Worm (Caenorhabditis elegans) whole organism, L4 larva: ENCODE data around the gene cyp-25A2.

ENCODE experiments used
- D1046.2 ChIP-seq: fragments of 200-800 bp; sonication (Bioruptor generic); IDR thresholded peaks from 2 replicates; pipeline ENCODE4 v1.3.6; 2022; ENCODE audit warnings: missing genetic modification characterization, missing compliant biosample characterization
- F10B5.3 ChIP-seq: sonication (generic microtip); optimal IDR thresholded peaks from 2 replicates; lab custom pipeline; 2016; ENCODE audit warnings: mild to moderate bottlenecking, missing genetic modification characterization, missing compliant biosample characterization
- F26F4.8 ChIP-seq: fragments of 200-800 bp; sonication (Bioruptor generic); conservative IDR thresholded peaks from 2 replicates; pipeline ENCODE4 v1.3.6; 2022; ENCODE audit warnings: missing genetic modification characterization, missing compliant biosample characterization
- F49E8.2 ChIP-seq: sonication (generic microtip); optimal IDR thresholded peaks from 2 replicates; lab custom pipeline; 2016; ENCODE audit warnings: missing compliant biosample characterization, mild to moderate bottlenecking, missing genetic modification characterization, borderline replicate concordance
- T20F7.1 ChIP-seq: fragments of 200-800 bp; sonication (Bioruptor generic); optimal IDR thresholded peaks from 2 replicates; lab custom pipeline; 2018; ENCODE audit warnings: mild to moderate bottlenecking, missing genetic modification characterization, missing compliant biosample characterization
- Y105C5A.15 ChIP-seq: fragments of 200-800 bp; sonication (Bioruptor generic); IDR thresholded peaks from 2 replicates; pipeline ENCODE4 v1.3.6; 2022; ENCODE audit warnings: missing genetic modification characterization, missing compliant biosample characterization
- Y48G9A.11 ChIP-seq: fragments of 200-800 bp; sonication (Bioruptor generic); IDR thresholded peaks from 2 replicates; pipeline ENCODE4 v1.3.6; 2022; ENCODE audit warnings: missing genetic modification reagents, missing genetic modification characterization, missing compliant biosample characterization
- ZK337.2 ChIP-seq: fragments of 200-800 bp; sonication (Bioruptor generic); IDR thresholded peaks from 2 replicates; pipeline ENCODE4 v1.3.6; 2022; ENCODE audit warnings: missing genetic modification reagents, missing genetic modification characterization, missing compliant biosample characterization
- aha-1 ChIP-seq: fragments of 150-350 bp; peaks from one replicate; lab custom pipeline; 2014; ENCODE audit warnings: missing biosample characterization, missing genetic modification characterization
- ceh-20 ChIP-seq: fragments of 200-800 bp; sonication (Bioruptor generic); IDR thresholded peaks from 2 replicates; pipeline ENCODE4 v1.3.6; 2022; ENCODE audit warnings: missing genetic modification reagents, missing genetic modification characterization, missing compliant biosample characterization
- ceh-28 ChIP-seq: fragments of 150-350 bp; optimal IDR thresholded peaks from 2 replicates; lab custom pipeline; 2014; ENCODE audit warnings: missing biosample characterization, missing genetic modification reagents, missing genetic modification characterization
- ceh-44 ChIP-seq: fragments of 200-800 bp; sonication (Bioruptor generic); IDR thresholded peaks from 2 replicates; pipeline ENCODE4 v1.3.6; 2022; ENCODE audit warnings: missing genetic modification reagents, missing genetic modification characterization, missing compliant biosample characterization
- ceh-62 ChIP-seq: sonication (generic microtip); optimal IDR thresholded peaks from 2 replicates; lab custom pipeline; 2017; ENCODE audit warnings: missing biosample characterization, missing genetic modification characterization
- ceh-82 ChIP-seq: sonication (generic microtip); optimal IDR thresholded peaks from 2 replicates; lab custom pipeline; 2017; ENCODE audit warnings: missing biosample characterization, missing genetic modification characterization
- ctbp-1 ChIP-seq: fragments of 200-800 bp; sonication (Bioruptor generic); IDR thresholded peaks from 2 replicates; pipeline ENCODE4 v1.3.6; 2022; ENCODE audit warnings: missing genetic modification reagents, missing genetic modification characterization, missing compliant biosample characterization
- daf-16 ChIP-seq, 3 experiments: sonication (generic microtip); optimal IDR thresholded peaks; 2 replicates each; lab custom pipeline; 2016 to 2017; ENCODE audit warnings: missing genetic modification characterization in 3 of 3, missing genetic modification reagents in 3 of 3, mild to moderate bottlenecking in 2 of 3, missing compliant biosample characterization in 2 of 3, missing biosample characterization in 1 of 3, moderate library complexity in 1 of 3
- dmd-6 ChIP-seq: fragments of 200-800 bp; sonication (Bioruptor generic); IDR thresholded peaks from 2 replicates; pipeline ENCODE4 v1.3.6; 2022; ENCODE audit warnings: missing genetic modification reagents, missing genetic modification characterization, missing compliant biosample characterization
- dmd-8 ChIP-seq: fragments of 200-800 bp; sonication (Bioruptor generic); IDR thresholded peaks from 2 replicates; pipeline ENCODE4 v1.3.6; 2022; ENCODE audit warnings: missing genetic modification characterization, missing compliant biosample characterization
- dmd-9 ChIP-seq: fragments of 200-800 bp; sonication (Bioruptor generic); IDR thresholded peaks from 2 replicates; pipeline ENCODE4 v1.3.6; 2022; ENCODE audit warnings: missing genetic modification reagents, missing genetic modification characterization, missing compliant biosample characterization
- duxl-1 ChIP-seq: sonication (generic microtip); optimal IDR thresholded peaks from 2 replicates; lab custom pipeline; 2016; ENCODE audit warnings: mild to moderate bottlenecking, missing genetic modification characterization, moderate library complexity, missing compliant biosample characterization; ENCODE audit not compliant: poor library complexity
- dve-1 ChIP-seq: sonication (generic microtip); optimal IDR thresholded peaks from 2 replicates; lab custom pipeline; 2017; ENCODE audit warnings: antibody characterized with exemption, mild to moderate bottlenecking, missing genetic modification characterization, missing compliant biosample characterization; ENCODE audit not compliant: insufficient read depth
- fkh-10 ChIP-seq: fragments of 150-350 bp; optimal IDR thresholded peaks from 2 replicates; lab custom pipeline; 2014; ENCODE audit warnings: missing biosample characterization, missing genetic modification reagents, missing genetic modification characterization
- gei-8 ChIP-seq: fragments of 200-800 bp; sonication (Bioruptor generic); optimal IDR thresholded peaks from 2 replicates; lab custom pipeline; 2018; ENCODE audit warnings: mild to moderate bottlenecking, missing genetic modification characterization, missing compliant biosample characterization
- hif-1 ChIP-seq, 2 experiments: sonication (generic microtip); optimal IDR thresholded peaks; 2 replicates each; lab custom pipeline; 2016 to 2017; ENCODE audit warnings: missing compliant biosample characterization in 2 of 2, missing genetic modification characterization in 2 of 2, missing genetic modification reagents in 2 of 2, missing genotype in 2 of 2, mild to moderate bottlenecking in 1 of 2
- hlh-11 ChIP-seq: fragments of 200-800 bp; sonication (Bioruptor generic); optimal IDR thresholded peaks from 2 replicates; lab custom pipeline; 2018; ENCODE audit warnings: mild to moderate bottlenecking, missing genetic modification characterization, missing compliant biosample characterization
- hlh-30 ChIP-seq: sonication (generic microtip); optimal IDR thresholded peaks from 2 replicates; lab custom pipeline; 2017; ENCODE audit warnings: antibody characterized with exemption, mild to moderate bottlenecking, missing genetic modification characterization, missing compliant biosample characterization; ENCODE audit not compliant: insufficient read depth
- hmg-1.1 ChIP-seq: fragments of 200-800 bp; sonication (Bioruptor generic); IDR thresholded peaks from 2 replicates; pipeline ENCODE4 v1.3.6; 2022; ENCODE audit warnings: missing genetic modification reagents, missing genetic modification characterization, missing compliant biosample characterization
- lin-1 ChIP-seq: fragments of 200-800 bp; sonication (Bioruptor generic); IDR thresholded peaks from 2 replicates; pipeline ENCODE4 v1.3.6; 2022; ENCODE audit warnings: missing genetic modification reagents, missing genetic modification characterization, missing compliant biosample characterization
- lin-15B ChIP-seq: fragments of 150-350 bp; sonication (generic microtip); optimal IDR thresholded peaks from 3 replicates; lab custom pipeline; 2014; ENCODE audit warnings: missing biosample characterization, missing genetic modification characterization
- lin-39 ChIP-seq: fragments of 150-350 bp; optimal IDR thresholded peaks from 2 replicates; lab custom pipeline; 2014; ENCODE audit warnings: missing biosample characterization, missing genetic modification reagents, missing genetic modification characterization
- lsy-2 ChIP-seq, 2 experiments: fragments of 150-350 bp in 1 of 2; sonication (generic microtip) in 1 of 2; optimal IDR thresholded peaks; 2 replicates each; lab custom pipeline; 2014 to 2017; ENCODE audit warnings: missing biosample characterization in 2 of 2, missing genetic modification characterization in 2 of 2
- mdl-1 ChIP-seq, 2 experiments: fragments of 150-350 bp in 1 of 2; sonication (generic microtip) in 1 of 2; optimal IDR thresholded peaks; 2 replicates each; lab custom pipeline; 2014 to 2017; ENCODE audit warnings: missing biosample characterization in 2 of 2, missing genetic modification characterization in 2 of 2
- mes-2 ChIP-seq: sonication (generic microtip); optimal IDR thresholded peaks from 2 replicates; lab custom pipeline; 2016; ENCODE audit warnings: missing genotype, mild to moderate bottlenecking, missing genetic modification characterization, missing compliant biosample characterization; ENCODE audit not compliant: poor library complexity, severe bottlenecking
- mxl-2 ChIP-seq: fragments of 200-800 bp; sonication (Bioruptor generic); conservative IDR thresholded peaks from 2 replicates; pipeline ENCODE4 v1.3.6; 2022; ENCODE audit warnings: missing genetic modification reagents, missing genetic modification characterization, missing compliant biosample characterization
- nhr-10 ChIP-seq: fragments of 150-350 bp; optimal IDR thresholded peaks from 2 replicates; lab custom pipeline; 2014; ENCODE audit warnings: missing biosample characterization, missing genetic modification characterization
- nhr-237 ChIP-seq: sonication (generic microtip); optimal IDR thresholded peaks from 2 replicates; lab custom pipeline; 2017; ENCODE audit warnings: missing biosample characterization, missing genetic modification characterization
- nhr-28 ChIP-seq: fragments of 150-350 bp; optimal IDR thresholded peaks from 2 replicates; lab custom pipeline; 2014; ENCODE audit warnings: missing biosample characterization, missing genetic modification characterization
- nhr-41 ChIP-seq: fragments of 200-800 bp; sonication (Bioruptor generic); IDR thresholded peaks from 2 replicates; pipeline ENCODE4 v1.3.6; 2022; ENCODE audit warnings: missing genetic modification reagents, missing genetic modification characterization, missing compliant biosample characterization
- nhr-42 ChIP-seq: fragments of 200-800 bp; sonication (Bioruptor generic); IDR thresholded peaks from 2 replicates; pipeline ENCODE4 v1.3.6; 2022; ENCODE audit warnings: missing genetic modification characterization, missing compliant biosample characterization
- nhr-76 ChIP-seq: fragments of 150-350 bp; optimal IDR thresholded peaks from 2 replicates; lab custom pipeline; 2014; ENCODE audit warnings: missing biosample characterization, missing genetic modification characterization
- saeg-2 ChIP-seq: fragments of 200-800 bp; sonication (Bioruptor generic); IDR thresholded peaks from 2 replicates; pipeline ENCODE4 v1.3.6; 2022; ENCODE audit warnings: missing genetic modification reagents, missing genetic modification characterization, missing compliant biosample characterization
- sdz-12 ChIP-seq: fragments of 200-800 bp; sonication (Bioruptor generic); optimal IDR thresholded peaks from 2 replicates; lab custom pipeline; 2018; ENCODE audit warnings: mild to moderate bottlenecking, missing genetic modification characterization, missing compliant biosample characterization
- snpc-1.2 ChIP-seq: fragments of 200-800 bp; sonication (Bioruptor generic); IDR thresholded peaks from 2 replicates; pipeline ENCODE4 v1.3.6; 2022; ENCODE audit warnings: missing genetic modification reagents, missing genetic modification characterization, missing compliant biosample characterization
- spr-1 ChIP-seq: sonication (generic microtip); optimal IDR thresholded peaks from 2 replicates; lab custom pipeline; 2016; ENCODE audit warnings: mild to moderate bottlenecking, missing genetic modification characterization, missing compliant biosample characterization
- tra-1 ChIP-seq: fragments of 200-800 bp; sonication (Bioruptor generic); IDR thresholded peaks from 2 replicates; pipeline ENCODE4 v1.3.6; 2022; ENCODE audit warnings: missing genetic modification reagents, missing genetic modification characterization, missing compliant biosample characterization
- vab-7 ChIP-seq: fragments of 200-800 bp; sonication (Bioruptor generic); IDR thresholded peaks from 2 replicates; pipeline ENCODE4 v1.3.6; 2022; ENCODE audit warnings: missing genetic modification reagents, missing genetic modification characterization, missing compliant biosample characterization
- zfp-3 ChIP-seq: fragments of 200-800 bp; sonication (Bioruptor generic); conservative IDR thresholded peaks from 2 replicates; pipeline ENCODE4 v1.3.6; 2022; ENCODE audit warnings: missing genetic modification reagents, missing genetic modification characterization, missing compliant biosample characterization
- zip-2 ChIP-seq: fragments of 150-350 bp; optimal IDR thresholded peaks from 2 replicates; lab custom pipeline; 2014; ENCODE audit warnings: missing biosample characterization, missing genetic modification characterization

cyp-25A2 gene

DNA sequence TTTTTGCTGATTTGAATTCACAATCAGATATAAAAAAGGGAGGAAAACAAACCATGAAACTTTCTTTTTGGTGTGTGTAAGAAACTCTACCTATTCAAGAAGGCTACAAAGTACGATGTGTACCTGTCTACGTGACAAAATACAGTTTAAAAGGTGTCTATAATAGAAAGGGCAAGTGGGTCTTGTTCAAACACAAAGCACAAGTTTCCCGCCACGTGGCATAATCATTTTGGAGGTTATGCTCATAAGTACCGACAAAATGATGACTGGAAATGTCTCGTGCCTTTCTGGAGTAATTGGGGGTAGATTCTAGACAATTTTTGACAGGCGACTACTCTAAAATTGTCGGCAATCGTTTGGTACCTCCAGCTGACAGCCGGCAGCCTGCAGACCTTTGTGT lies 39.9 kb downstream of the cyp-25A2 start:
- TF ChIP-seq dve-1 (tag; lab: Kevin White, UChicago) (peak; percentile 47), vab-7 (GFP tag; lab: Robert Waterston, UW) (no peak), saeg-2 (GFP tag; lab: Robert Waterston, UW) (no peak), dmd-6 (peak; percentile 74), nhr-28 (tag; lab: Kevin White, UChicago) (peak; percentile 67), hmg-1.1 (GFP tag; lab: Robert Waterston, UW) (no peak), hif-1 (tag; optimal IDR thresholded peaks at IDR 0.05; lab: Kevin White, UChicago) (peak in 1 of 2 experiments; percentile 93), ceh-62 (no peak), zfp-3 (GFP tag; lab: Robert Waterston, UW) (0 out of 2 replicates have a peak, but pooled peaks have one; percentile 14), nhr-10 (tag; lab: Kevin White, UChicago) (no peak), hlh-30 (tag; lab: Kevin White, UChicago) (peak; percentile 30), T20F7.1 (GFP tag; lab: Kevin White, UChicago) (no peak), ceh-28 (tag; lab: Kevin White, UChicago) (no peak), nhr-42 (GFP tag; lab: Robert Waterston, UW) (no peak), hlh-11 (tag; lab: Kevin White, UChicago) (peak; percentile 35), duxl-1 (tag; lab: Kevin White, UChicago) (no peak), daf-16 (GFP tag; optimal IDR thresholded peaks at IDR 0.05; lab: Kevin White, UChicago) (no peak), daf-16 (tag; optimal IDR thresholded peaks at IDR 0.05; lab: Kevin White, UChicago) (peak; percentile 17)

DNA sequence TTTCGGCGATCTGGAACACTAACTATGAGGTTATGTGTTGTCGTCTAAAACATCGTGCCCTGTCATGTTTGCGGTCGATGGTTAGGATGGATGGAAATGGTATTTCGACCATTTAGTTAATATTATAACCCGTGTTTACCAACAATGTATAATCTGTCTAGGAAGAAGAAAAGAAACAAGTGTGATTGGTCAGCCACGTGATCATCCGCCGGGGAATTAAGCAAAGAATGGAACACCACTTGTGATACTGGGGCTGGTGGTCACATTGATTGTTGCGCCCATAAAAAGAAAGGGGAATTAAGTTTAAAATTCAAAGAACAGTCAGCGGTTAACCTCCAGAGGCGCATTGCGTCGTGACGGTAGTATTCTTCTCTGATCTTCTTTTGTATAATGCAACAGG lies 40.6 kb downstream of the cyp-25A2 start:
- no peak for TF ChIP-seq zfp-3 (GFP tag; lab: Robert Waterston, UW)
- no peak for TF ChIP-seq F49E8.2
- no peak for TF ChIP-seq Y105C5A.15 (GFP tag; lab: Robert Waterston, UW)
- TF ChIP-seq nhr-237 (tag; lab: Kevin White, UChicago) = no peak
- TF ChIP-seq hlh-30 (tag; lab: Kevin White, UChicago) = peak; percentile 92
- no peak for TF ChIP-seq lin-15B
- no peak for TF ChIP-seq dmd-8 (GFP tag; lab: Robert Waterston, UW)
- no peak for TF ChIP-seq nhr-76 (tag; lab: Kevin White, UChicago)
- no peak for TF ChIP-seq D1046.2 (GFP tag; lab: Robert Waterston, UW)
- TF ChIP-seq lin-39 (tag; lab: Kevin White, UChicago) = no peak
- no peak for TF ChIP-seq aha-1 (tag; lab: Kevin White, UChicago)
- TF ChIP-seq mdl-1 (tag; optimal IDR thresholded peaks at IDR 0.05; lab: Kevin White, UChicago) = peak in 1 of 2 experiments; percentile 6
- TF ChIP-seq spr-1 = no peak
- no peak for TF ChIP-seq mes-2 (tag; lab: Kevin White, UChicago)
- TF ChIP-seq Y48G9A.11 (GFP tag; lab: Robert Waterston, UW) = no peak
- no peak for TF ChIP-seq dmd-9 (GFP tag; lab: Robert Waterston, UW)
- TF ChIP-seq lsy-2 (tag; optimal IDR thresholded peaks at IDR 0.05; lab: Kevin White, UChicago) = peak in 1 of 2 experiments; percentile 42
- TF ChIP-seq fkh-10 = no peak
- no peak for TF ChIP-seq snpc-1.2 (GFP tag; lab: Robert Waterston, UW)
- TF ChIP-seq tra-1 (GFP tag; lab: Robert Waterston, UW) = no peak
- TF ChIP-seq zip-2 = no peak
- TF ChIP-seq F26F4.8 = no peak
- no peak for TF ChIP-seq hmg-1.1 (GFP tag; lab: Robert Waterston, UW)
- TF ChIP-seq F10B5.3 (tag; lab: Kevin White, UChicago) = no peak
- TF ChIP-seq ctbp-1 (GFP tag; lab: Robert Waterston, UW) = no peak
- no peak for TF ChIP-seq mxl-2 (GFP tag; lab: Robert Waterston, UW)
- no peak for TF ChIP-seq ceh-44 (GFP tag; lab: Robert Waterston, UW)
- peak; percentile 42 for TF ChIP-seq dmd-6
- TF ChIP-seq lin-1 (GFP tag; lab: Robert Waterston, UW) = no peak
- TF ChIP-seq nhr-41 = no peak
- TF ChIP-seq sdz-12 (GFP tag; lab: Kevin White, UChicago) = no peak
- TF ChIP-seq ceh-82 (tag; lab: Kevin White, UChicago) = no peak
- 0 out of 2 replicates have a peak, but pooled peaks have one; percentile 27 for TF ChIP-seq ceh-20 (GFP tag; lab: Robert Waterston, UW)
- TF ChIP-seq gei-8 = no peak
- no peak for TF ChIP-seq ZK337.2 (GFP tag; lab: Robert Waterston, UW)
